Worm (Caenorhabditis elegans) whole organism, L4/young adult: ENCODE data around the gene T12A2.21.

Source experiments
- W03F9.2 ChIP-seq: fragments of 150-350 bp; optimal IDR thresholded peaks from 2 replicates; lab custom pipeline; 2014; ENCODE audit warnings: missing biosample characterization, missing genetic modification characterization
- dao-5 ChIP-seq: sonication (generic microtip); optimal IDR thresholded peaks from 2 replicates; lab custom pipeline; 2016; ENCODE audit warnings: missing genotype, missing genetic modification characterization, moderate library complexity, missing compliant biosample characterization
- him-1 ChIP-seq: sonication (generic microtip); optimal IDR thresholded peaks from 2 replicates; lab custom pipeline; 2016; ENCODE audit warnings: missing genotype, missing genetic modification reagents, missing genetic modification characterization, missing compliant biosample characterization

- no peak for TF ChIP-seq him-1
- no peak for TF ChIP-seq dao-5
- TF ChIP-seq W03F9.2 (tag; lab: Kevin White, UChicago): no peak
Measured at ce11 chrIII:6285890-6286289, 49.3 kb upstream of the T12A2.21 start, which contains the start of gene gadr-3.
